Worm (Caenorhabditis elegans) whole organism, L1 larva: ENCODE data around the gene cyp-34A6.

Experiments
- ceh-63 ChIP-seq: fragments of 200-800 bp; sonication (Bioruptor generic); optimal IDR thresholded peaks from 2 replicates; lab custom pipeline; 2018; ENCODE audit warnings: mild to moderate bottlenecking, missing genetic modification characterization, missing compliant biosample characterization
- ceh-82 ChIP-seq, 3 experiments: fragments of 150-350 bp in 1 of 3; sonication (generic microtip) in 2 of 3; optimal IDR thresholded peaks; 2 replicates each; lab custom pipeline; 2014 to 2017; ENCODE audit warnings: missing biosample characterization in 3 of 3, missing genetic modification characterization in 3 of 3
- ceh-90 ChIP-seq: sonication (generic microtip); optimal IDR thresholded peaks from 2 replicates; lab custom pipeline; 2016; ENCODE audit warnings: missing genetic modification characterization, missing compliant biosample characterization
- nhr-237 ChIP-seq: fragments of 150-350 bp; optimal IDR thresholded peaks from 2 replicates; lab custom pipeline; 2014; ENCODE audit warnings: missing biosample characterization, missing genetic modification characterization
- snpc-4 ChIP-seq: fragments of 150-350 bp; optimal IDR thresholded peaks from 2 replicates; lab custom pipeline; 2014; ENCODE audit warnings: missing biosample characterization, missing genetic modification characterization

ce11 chrV:3961235-3961634 is at the start of gene cyp-34A6:
- TF ChIP-seq ceh-63 (no peak), ceh-82 (tag; optimal IDR thresholded peaks at IDR 0.05; lab: Kevin White, UChicago) (no peak), nhr-237 (no peak), snpc-4 (tag; lab: Kevin White, UChicago) (no peak), ceh-90 (tag; lab: Kevin White, UChicago) (no peak)
